Fruit fly (Drosophila melanogaster) whole organism, prepupa: ENCODE measurements around the gene CG9503.

Source experiments
- CG10631 ChIP-seq: fragments of 200-800 bp; sonication (Bioruptor generic); optimal IDR thresholded peaks from 2 replicates; lab custom pipeline; 2016; ENCODE audit warnings: missing biosample characterization, missing genetic modification characterization
- CG6276 ChIP-seq: fragments of 200-800 bp; sonication (Bioruptor generic); optimal IDR thresholded peaks from 2 replicates; lab custom pipeline; 2017; ENCODE audit warnings: missing biosample characterization, mild to moderate bottlenecking, missing genetic modification characterization
- CG6792 ChIP-seq: fragments of 200-800 bp; sonication (Bioruptor generic); optimal IDR thresholded peaks from 3 replicates; lab custom pipeline; 2016; ENCODE audit warnings: missing biosample characterization, missing genetic modification characterization
- CG6808 ChIP-seq: fragments of 200-800 bp; sonication (Bioruptor generic); optimal IDR thresholded peaks from 3 replicates; lab custom pipeline; 2017; ENCODE audit warnings: missing biosample characterization, missing genetic modification characterization, mild to moderate bottlenecking, moderate library complexity, missing genetic modification reagents
- Eip93F ChIP-seq: fragments of 200-800 bp; sonication (Bioruptor generic); optimal IDR thresholded peaks from 2 replicates; lab custom pipeline; 2016; ENCODE audit warnings: missing biosample characterization, mild to moderate bottlenecking, missing genetic modification characterization
- Sox102F ChIP-seq: fragments of 200-800 bp; sonication (Bioruptor generic); optimal IDR thresholded peaks from 2 replicates; lab custom pipeline; 2016; ENCODE audit warnings: missing biosample characterization, mild to moderate bottlenecking, missing genetic modification characterization
- Sox14 ChIP-seq: fragments of 200-800 bp; sonication (Bioruptor generic); optimal IDR thresholded peaks from 3 replicates; lab custom pipeline; 2016; ENCODE audit warnings: missing biosample characterization, missing genetic modification characterization
- cyc ChIP-seq: fragments of 200-800 bp; sonication (Bioruptor generic); optimal IDR thresholded peaks from 3 replicates; lab custom pipeline; 2016; ENCODE audit warnings: missing biosample characterization, missing genetic modification characterization
- fkh ChIP-seq: fragments of 200-800 bp; sonication (Bioruptor generic); optimal IDR thresholded peaks from 3 replicates; lab custom pipeline; 2017; ENCODE audit warnings: missing biosample characterization, mild to moderate bottlenecking, missing genetic modification characterization, moderate library complexity
- vri ChIP-seq: fragments of 200-800 bp; sonication (Bioruptor generic); optimal IDR thresholded peaks from 3 replicates; lab custom pipeline; 2016; ENCODE audit warnings: missing biosample characterization, mild to moderate bottlenecking, missing genetic modification characterization

dm6 chrX:14913706-14914303, 9.5 kb downstream of the CG9503 start, which contains the start of gene CG12398:
- TF ChIP-seq CG6808 (GFP tag; lab: Kevin White, UChicago), result no peak
- no peak for TF ChIP-seq CG10631
- TF ChIP-seq vri (GFP tag; lab: Kevin White, UChicago), result no peak
- no peak for TF ChIP-seq CG6792 (GFP tag; lab: Kevin White, UChicago)
- no peak for TF ChIP-seq CG6276
- TF ChIP-seq Sox14 (GFP tag; lab: Kevin White, UChicago), result no peak
- no peak for TF ChIP-seq Eip93F (GFP tag; lab: Kevin White, UChicago)
- no peak for TF ChIP-seq Sox102F (GFP tag; lab: Kevin White, UChicago)
- TF ChIP-seq fkh (GFP tag; lab: Kevin White, UChicago), result no peak
- TF ChIP-seq cyc (GFP tag; lab: Kevin White, UChicago), result no peak
